Fruit fly (Drosophila melanogaster): Measurements from ENCODE around the gene CG43861.

The CG43861 gene

DNA sequence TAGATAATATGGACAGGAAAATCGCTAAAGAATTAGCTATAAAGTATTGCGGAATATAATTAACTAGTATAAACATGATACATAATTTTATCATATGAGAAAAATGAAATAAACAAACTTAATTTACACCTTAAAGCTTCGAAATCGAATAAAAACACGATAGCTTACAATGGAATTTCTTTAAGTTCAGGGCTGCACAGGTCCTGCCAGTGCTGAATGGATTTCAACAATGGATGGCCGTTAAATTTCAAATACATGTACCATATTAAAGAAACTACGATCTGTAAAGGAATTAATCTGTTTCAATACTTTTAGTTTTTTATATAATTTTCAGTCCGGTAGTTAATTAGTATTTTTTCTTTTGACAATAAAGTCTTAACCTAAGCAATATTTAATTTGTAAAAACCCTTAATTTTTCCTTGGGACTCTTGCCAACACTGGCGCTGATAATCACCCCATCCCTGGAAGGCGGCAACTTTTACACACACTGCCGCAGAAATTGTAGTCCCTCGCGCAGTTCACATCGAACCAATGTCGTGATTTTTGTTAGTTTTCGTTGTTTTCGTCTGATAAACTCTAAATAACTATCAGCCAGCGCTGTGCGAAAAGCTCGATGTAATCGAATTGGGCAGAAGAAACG lies 44.1 kb upstream of the CG43861 start, which contains the start of the genes barr and lok (continued):
- TF ChIP-seq CG4617 (GFP tag; optimal IDR thresholded peaks at IDR 0.05; ENCODE audit: borderline replicate concordance): no peak
- TF ChIP-seq CG30431 (GFP tag; optimal IDR thresholded peaks at IDR 0.05): no peak
- no peak for TF ChIP-seq vnd (GFP tag; IDR thresholded peaks at IDR 0.05; ENCODE audit: partially characterized antibody)
- peak; percentile 19 for TF ChIP-seq fd96Cb (tag; optimal IDR thresholded peaks at IDR 0.05)
- TF ChIP-seq CG7745 (tag; optimal IDR thresholded peaks at IDR 0.05): no peak
- peak; percentile 6 for TF ChIP-seq gro (GFP tag; optimal IDR thresholded peaks at IDR 0.05)
- peak; percentile 41 for TF ChIP-seq CG10462 (GFP tag; optimal IDR thresholded peaks at IDR 0.05)
- TF ChIP-seq CG17802 (tag; optimal IDR thresholded peaks at IDR 0.05): peak; percentile 3
- TF ChIP-seq CG31388 (GFP tag; optimal IDR thresholded peaks at IDR 0.05): peak; percentile 12
- TF ChIP-seq phol (tag; optimal IDR thresholded peaks at IDR 0.05): peak; percentile 81
- TF ChIP-seq jumu (GFP tag; optimal IDR thresholded peaks at IDR 0.05): peak; percentile 63
- TF ChIP-seq ac (GFP tag; optimal IDR thresholded peaks at IDR 0.05): no peak
- no peak for TF ChIP-seq ham (GFP tag; IDR thresholded peaks at IDR 0.05)
- no peak for TF ChIP-seq wor (GFP tag; IDR thresholded peaks at IDR 0.05)
- peak; percentile 46; the same call in 1 of the 2 replicates for TF ChIP-seq slbo (GFP tag; IDR thresholded peaks at IDR 0.05)
- TF ChIP-seq Oli (tag; optimal IDR thresholded peaks at IDR 0.05): peak; percentile 46
- TF ChIP-seq Dek (tag; optimal IDR thresholded peaks at IDR 0.05): peak; percentile 19
- no peak for TF ChIP-seq CG9797 (GFP tag; optimal IDR thresholded peaks at IDR 0.05)
- peak; percentile 53 for TF ChIP-seq tin (GFP tag; optimal IDR thresholded peaks at IDR 0.05)
- TF ChIP-seq Rx (GFP tag; IDR thresholded peaks at IDR 0.05): no peak
- TF ChIP-seq Ravus (GFP tag; IDR thresholded peaks at IDR 0.05): no peak
- no peak for TF ChIP-seq sr (GFP tag; IDR thresholded peaks at IDR 0.05)
- TF ChIP-seq CG8359 (GFP tag; optimal IDR thresholded peaks at IDR 0.05; ENCODE audit: borderline replicate concordance): no peak
- no peak for TF ChIP-seq disco-r (GFP tag; optimal IDR thresholded peaks at IDR 0.05)
- peak; percentile 63 for TF ChIP-seq sug (tag; optimal IDR thresholded peaks at IDR 0.05)
- peak; percentile 20 for TF ChIP-seq Dip3 (GFP tag; optimal IDR thresholded peaks at IDR 0.05)
- TF ChIP-seq Elba2 (GFP tag; optimal IDR thresholded peaks at IDR 0.05): no peak
- TF ChIP-seq CG11560 (tag; IDR thresholded peaks at IDR 0.05): no peak
- peak; percentile 60 for TF ChIP-seq CG9215 (GFP tag; IDR thresholded peaks at IDR 0.05)
- peak; percentile 67 for TF ChIP-seq pum (GFP tag; optimal IDR thresholded peaks at IDR 0.05)
- peak; percentile 2 for TF ChIP-seq Side (GFP tag; optimal IDR thresholded peaks at IDR 0.05)
- peak; percentile 99 for TF ChIP-seq CG7928 (GFP tag; optimal IDR thresholded peaks at IDR 0.05)
- TF ChIP-seq grau (tag; optimal IDR thresholded peaks at IDR 0.05): peak; percentile 60
- peak; percentile 83 for TF ChIP-seq row (GFP tag; IDR thresholded peaks at IDR 0.05)
- peak; percentile 76 for TF ChIP-seq Sin3A (optimal IDR thresholded peaks at IDR 0.05)
- TF ChIP-seq bab2 (GFP tag; optimal IDR thresholded peaks at IDR 0.05): peak; percentile 24
- peak; percentile 51 for TF ChIP-seq Aef1 (GFP tag; IDR thresholded peaks at IDR 0.05)
- no peak for TF ChIP-seq ro (GFP tag; IDR thresholded peaks at IDR 0.05)
- TF ChIP-seq lola (GFP tag; optimal IDR thresholded peaks at IDR 0.05): peak in 1 of 3 experiments; percentile 59
- TF ChIP-seq cad (GFP tag; optimal IDR thresholded peaks at IDR 0.05): no peak
- TF ChIP-seq esg (GFP tag; conservative IDR thresholded peaks at IDR 0.05): 0 out of 2 replicates have a peak, but pooled peaks have one; percentile 17
- no peak for TF ChIP-seq abd-A (tag; optimal IDR thresholded peaks at IDR 0.05)
- peak; percentile 53 for TF ChIP-seq CG1602 (GFP tag; optimal IDR thresholded peaks at IDR 0.05)
- TF ChIP-seq Sox102F (GFP tag; optimal IDR thresholded peaks at IDR 0.05): peak; percentile 43
- TF ChIP-seq CG18619 (GFP tag; optimal IDR thresholded peaks at IDR 0.05): peak; percentile 58
- TF ChIP-seq Usf (GFP tag; optimal IDR thresholded peaks at IDR 0.05): peak; percentile 20
- no peak for TF ChIP-seq CG17385 (GFP tag; optimal IDR thresholded peaks at IDR 0.05)
- peak; percentile 24 for TF ChIP-seq Bdp1 (GFP tag; optimal IDR thresholded peaks at IDR 0.05)
- peak; percentile 28 for TF ChIP-seq CG10431 (GFP tag; optimal IDR thresholded peaks at IDR 0.05)
- peak; percentile 71 for TF ChIP-seq CG13775 (GFP tag; optimal IDR thresholded peaks at IDR 0.05)
- TF ChIP-seq E2f1 (GFP tag; IDR thresholded peaks at IDR 0.05): peak; percentile 45

Data from whole organism, embryonic.